Worm (Caenorhabditis elegans) whole organism, late embryonic: ENCODE results near the gene mrps-34.

Source experiments
- ahr-1 ChIP-seq: sonication (generic microtip); optimal IDR thresholded peaks from 2 replicates; lab custom pipeline; 2016; ENCODE audit warnings: missing genetic modification characterization, missing compliant biosample characterization
- ceh-22 ChIP-seq: sonication (generic microtip); optimal IDR thresholded peaks from 2 replicates; lab custom pipeline; 2017; ENCODE audit warnings: missing biosample characterization, missing genetic modification characterization
- odd-2 ChIP-seq: sonication (generic microtip); optimal IDR thresholded peaks from 2 replicates; lab custom pipeline; 2017; ENCODE audit warnings: antibody characterized with exemption, mild to moderate bottlenecking, missing genetic modification characterization, missing compliant biosample characterization

DNA sequence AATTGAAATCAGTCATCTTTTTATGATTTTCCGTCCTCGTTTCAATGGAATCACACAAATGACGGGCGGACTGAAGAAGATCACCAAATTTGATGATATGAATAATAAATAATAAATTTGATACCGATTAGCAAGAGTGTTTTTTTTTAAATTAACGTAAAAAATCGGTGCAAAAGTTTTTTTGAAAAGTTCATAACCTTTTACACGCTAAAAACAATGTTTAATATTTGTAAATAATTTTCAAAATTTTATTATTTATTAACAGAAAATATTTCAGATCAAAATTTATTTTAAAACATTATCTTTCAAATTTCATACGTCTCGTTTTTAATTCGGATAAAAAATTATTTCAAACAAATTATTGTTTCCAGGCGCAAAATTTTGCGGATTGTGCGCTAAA is 2.7 kb upstream of the mrps-34 start, which contains the start of gene M88.3:
- no peak for TF ChIP-seq ahr-1
- TF ChIP-seq odd-2 (tag; lab: Kevin White, UChicago), result no peak
- TF ChIP-seq ceh-22 (tag; lab: Kevin White, UChicago), result no peak
